Worm (Caenorhabditis elegans): ENCODE measurements around the gene C37C3.11.

The C37C3.11 gene

DNA sequence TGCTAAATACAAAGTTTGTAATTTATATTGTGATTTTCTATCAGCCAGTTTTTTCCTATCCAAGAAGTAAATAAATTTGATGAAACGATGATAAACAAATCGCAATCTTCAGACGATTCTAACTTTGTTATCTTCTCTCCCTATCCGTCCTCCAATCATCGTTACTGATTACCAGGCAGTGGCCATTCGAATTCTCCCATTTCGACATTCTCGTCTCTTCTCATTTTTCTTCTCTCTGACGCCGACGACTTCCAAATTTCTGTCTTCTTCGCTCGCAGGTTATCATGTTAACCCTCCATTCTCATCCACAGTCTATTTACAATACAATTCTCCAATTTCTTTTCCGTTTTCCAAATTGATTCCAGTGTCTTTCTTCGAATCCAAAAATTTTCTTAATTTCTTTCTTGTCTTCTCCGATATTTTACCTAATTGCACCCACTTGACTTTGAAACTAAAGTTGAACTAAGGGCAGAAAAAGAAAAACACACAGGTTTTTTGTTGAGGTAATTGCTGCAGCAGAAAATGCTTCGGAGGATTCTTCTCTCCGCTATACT, 13.9 kb upstream of the C37C3.11 start, which contains the start of gene F40A3.2:
Gene F40A3.2 (plus strand): TSS at position 504 of the 554 bp plus-strand sequence.
- TF ChIP-seq die-1 (tag; optimal IDR thresholded peaks at IDR 0.05) (no peak), ama-1 (optimal IDR thresholded peaks at IDR 0.05) (no peak), ama-1 (GFP tag; optimal IDR thresholded peaks at IDR 0.05) (no peak), Y79H2A.3 (GFP tag; conservative IDR thresholded peaks at IDR 0.05) (no peak), ceh-58 (GFP tag; IDR thresholded peaks at IDR 0.05) (no peak), ekl-4 (GFP tag; IDR thresholded peaks at IDR 0.05) (no peak), hsf-1 (GFP tag; IDR thresholded peaks at IDR 0.05) (peak; percentile 41; the same call in 1 of the 2 replicates), mes-4 (tag; optimal IDR thresholded peaks at IDR 0.05) (no peak), efl-1 (GFP tag; optimal IDR thresholded peaks at IDR 0.05) (no peak)

DNA sequence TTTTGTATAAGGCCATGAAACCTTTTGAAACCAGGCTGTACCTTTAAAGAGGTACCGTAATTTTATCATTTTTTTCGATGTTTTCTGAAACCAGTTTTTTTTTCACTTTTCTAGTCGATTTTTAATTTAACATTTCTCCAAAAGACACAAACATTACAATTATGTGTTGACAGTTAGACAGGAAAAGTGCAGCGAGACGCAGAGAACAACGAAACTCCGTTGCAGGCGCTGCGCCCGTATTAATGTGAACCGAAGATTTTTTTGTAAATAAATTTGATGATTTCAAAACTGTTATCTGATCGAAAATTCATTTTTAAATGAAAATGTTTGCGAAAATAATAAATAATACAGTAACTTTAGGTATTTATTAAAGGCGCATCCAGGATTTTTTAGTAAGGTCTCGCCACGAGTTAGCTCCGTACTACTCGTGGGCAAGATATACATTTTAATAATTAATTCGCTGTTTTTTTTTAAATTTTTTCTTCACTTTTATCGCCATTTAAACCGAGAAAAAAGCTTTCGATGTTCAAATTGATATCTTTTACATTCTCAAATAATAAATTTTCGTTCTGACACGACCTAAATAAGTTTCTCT, 12.4 kb upstream of the C37C3.11 start, which contains the start of gene F40A3.3:
Gene F40A3.3 (plus strand): TSS at position 564 of the 595 bp plus-strand sequence.
- peak; percentile 80 for TF ChIP-seq xnd-1 (tag; optimal IDR thresholded peaks at IDR 0.05)
- TF ChIP-seq F49E8.2 (tag; optimal IDR thresholded peaks at IDR 0.05; ENCODE audit: insufficient read depth): no peak
- no peak for TF ChIP-seq ztf-26 (tag; optimal IDR thresholded peaks at IDR 0.05)
- TF ChIP-seq C06A6.2 (GFP tag; conservative IDR thresholded peaks at IDR 0.05): no peak
- no peak for TF ChIP-seq hmg-20 (GFP tag; IDR thresholded peaks at IDR 0.05)
- TF ChIP-seq B0019.2 (GFP tag; conservative IDR thresholded peaks at IDR 0.05): no peak
- no peak for TF ChIP-seq sea-2 (GFP tag; IDR thresholded peaks at IDR 0.05)
- TF ChIP-seq F39B2.1 (GFP tag; IDR thresholded peaks at IDR 0.05): no peak
- no peak for TF ChIP-seq B0336.3 (GFP tag; IDR thresholded peaks at IDR 0.05)
- TF ChIP-seq pha-4 (tag; optimal IDR thresholded peaks at IDR 0.05): no peak
- no peak for TF ChIP-seq Y53G8AR.9 (GFP tag; conservative IDR thresholded peaks at IDR 0.05)
- TF ChIP-seq F55B11.4 (tag; optimal IDR thresholded peaks at IDR 0.05; ENCODE audit: borderline replicate concordance, insufficient read depth): no peak
- TF ChIP-seq madf-6 (GFP tag; IDR thresholded peaks at IDR 0.05): peak; percentile 80
- no peak for TF ChIP-seq F23B12.7 (tag; optimal IDR thresholded peaks at IDR 0.05; ENCODE audit: insufficient read depth)
- peak; percentile 31; the same call in 1 of the 2 replicates for TF ChIP-seq D2030.7 (GFP tag; IDR thresholded peaks at IDR 0.05)
- TF ChIP-seq madf-8 (GFP tag; conservative IDR thresholded peaks at IDR 0.05): peak; percentile 62
- no peak for TF ChIP-seq ceh-27 (GFP tag; optimal IDR thresholded peaks at IDR 0.05)
- no peak for TF ChIP-seq atf-7 (tag; optimal IDR thresholded peaks at IDR 0.05)
- TF ChIP-seq F33H1.4 (GFP tag; IDR thresholded peaks at IDR 0.05): peak; percentile 85
- TF ChIP-seq egl-44 (GFP tag; IDR thresholded peaks at IDR 0.05): no peak
- TF ChIP-seq nhr-27 (tag; optimal IDR thresholded peaks at IDR 0.05): no peak
- TF ChIP-seq rcor-1 (GFP tag; IDR thresholded peaks at IDR 0.05): no peak
- TF ChIP-seq ztf-6 (GFP tag; IDR thresholded peaks at IDR 0.05): no peak
- peak; percentile 81 for TF ChIP-seq hsf-1 (GFP tag; IDR thresholded peaks at IDR 0.05)
- no peak for TF ChIP-seq chd-7 (tag; optimal IDR thresholded peaks at IDR 0.05)
- no peak for TF ChIP-seq aptf-3 (GFP tag; IDR thresholded peaks at IDR 0.05)
- TF ChIP-seq mxl-1 (tag; optimal IDR thresholded peaks at IDR 0.05): no peak
- peak; percentile 85 for TF ChIP-seq lsl-1 (GFP tag; optimal IDR thresholded peaks at IDR 0.05)
- TF ChIP-seq him-1 (tag; optimal IDR thresholded peaks at IDR 0.05): no peak
- TF ChIP-seq tbp1 (GFP tag; optimal IDR thresholded peaks at IDR 0.05): no peak
- TF ChIP-seq F10E7.11 (tag; optimal IDR thresholded peaks at IDR 0.05): no peak

Data from whole organism, young adult.